Fruit fly (Drosophila melanogaster) whole organism, embryonic: Measurements from ENCODE around the gene QC.

Experiments used
- Ada2b ChIP-seq: fragments of 200-800 bp; sonication (Bioruptor generic); IDR thresholded peaks from 2 replicates; pipeline ENCODE4 v1.3.6; 2022; ENCODE audit warnings: missing biosample characterization, missing genetic modification characterization
- Blimp-1 ChIP-seq: fragments of 200-800 bp; sonication (Bioruptor generic); optimal IDR thresholded peaks from 3 replicates; lab custom pipeline; 2018; ENCODE audit warnings: missing biosample characterization, missing genetic modification characterization, mild to moderate bottlenecking, moderate library complexity, missing genetic modification reagents
- CG10654 ChIP-seq: fragments of 200-800 bp; sonication (Bioruptor generic); optimal IDR thresholded peaks from 2 replicates; lab custom pipeline; 2016; ENCODE audit warnings: missing biosample characterization, missing genetic modification characterization
- CG11695 ChIP-seq: fragments of 200-800 bp; sonication (Bioruptor generic); IDR thresholded peaks from 3 replicates; pipeline ENCODE4 v1.3.6; 2022; ENCODE audit warnings: missing biosample characterization, missing genetic modification characterization
- CG11696 ChIP-seq: fragments of 200-800 bp; sonication (Bioruptor generic); IDR thresholded peaks from 2 replicates; pipeline ENCODE4 v1.3.6; 2022; ENCODE audit warnings: missing biosample characterization, missing genetic modification characterization
- CG12769 ChIP-seq: fragments of 200-800 bp; sonication (Bioruptor generic); optimal IDR thresholded peaks from 2 replicates; lab custom pipeline; 2019; ENCODE audit warnings: missing biosample characterization, mild to moderate bottlenecking, missing genetic modification characterization, moderate library complexity
- CG13287 ChIP-seq: fragments of 200-800 bp; sonication (Bioruptor generic); IDR thresholded peaks from 2 replicates; pipeline ENCODE4 v1.3.6; 2022; ENCODE audit warnings: missing biosample characterization, missing genetic modification characterization; ENCODE audit not compliant: partially characterized antibody
- CG13894 ChIP-seq: fragments of 200-800 bp; sonication (Bioruptor generic); optimal IDR thresholded peaks from 3 replicates; lab custom pipeline; 2018; ENCODE audit warnings: missing biosample characterization, mild to moderate bottlenecking, missing genetic modification characterization, moderate library complexity
- CG15514 ChIP-seq: fragments of 200-800 bp; sonication (Bioruptor generic); optimal IDR thresholded peaks from 3 replicates; lab custom pipeline; 2017; ENCODE audit warnings: missing biosample characterization, missing genetic modification characterization, mild to moderate bottlenecking, moderate library complexity, missing genetic modification reagents
- CG16863 ChIP-seq: fragments of 200-800 bp; sonication (Bioruptor generic); optimal IDR thresholded peaks from 3 replicates; lab custom pipeline; 2016; ENCODE audit warnings: missing biosample characterization, missing genetic modification characterization
- CG17361 ChIP-seq: fragments of 200-800 bp; sonication (Bioruptor generic); IDR thresholded peaks from 3 replicates; pipeline ENCODE4 v1.3.6; 2022; ENCODE audit warnings: missing biosample characterization, missing genetic modification characterization
- CG18599 ChIP-seq: fragments of 200-800 bp; sonication (Bioruptor generic); optimal IDR thresholded peaks from 3 replicates; lab custom pipeline; 2017; ENCODE audit warnings: missing biosample characterization, missing genetic modification characterization, mild to moderate bottlenecking, moderate library complexity, missing genetic modification reagents
- CG2678 ChIP-seq: fragments of 200-800 bp; sonication (Bioruptor generic); optimal IDR thresholded peaks from 3 replicates; lab custom pipeline; 2019; ENCODE audit warnings: missing biosample characterization, mild to moderate bottlenecking, missing genetic modification characterization, moderate library complexity
- CG34422 ChIP-seq: fragments of 200-800 bp; sonication (Bioruptor generic); IDR thresholded peaks from 3 replicates; pipeline ENCODE4 v1.3.6; 2022; ENCODE audit warnings: missing biosample characterization, missing genetic modification characterization
- CG7556 ChIP-seq: fragments of 200-800 bp; sonication (Bioruptor generic); optimal IDR thresholded peaks from 2 replicates; lab custom pipeline; 2017; ENCODE audit warnings: missing biosample characterization, mild to moderate bottlenecking, missing genetic modification characterization
- CG8290 ChIP-seq, 3 experiments: fragments of 200-800 bp; sonication (Bioruptor generic); optimal IDR thresholded peaks; 2 replicates each; lab custom pipeline; 2016 to 2019; ENCODE audit warnings: missing biosample characterization in 3 of 3, missing genetic modification characterization in 3 of 3, mild to moderate bottlenecking in 2 of 3, moderate library complexity in 1 of 3
- Drgx ChIP-seq: fragments of 200-800 bp; sonication (Bioruptor generic); IDR thresholded peaks from 2 replicates; pipeline ENCODE4 v1.3.6; 2022; ENCODE audit warnings: missing biosample characterization, missing genetic modification characterization
- Fer3 ChIP-seq: fragments of 200-800 bp; sonication (Bioruptor generic); optimal IDR thresholded peaks from 2 replicates; lab custom pipeline; 2018; ENCODE audit warnings: missing biosample characterization, mild to moderate bottlenecking, missing genetic modification characterization, moderate library complexity
- Hey ChIP-seq: fragments of 200-800 bp; sonication (Bioruptor generic); optimal IDR thresholded peaks from 3 replicates; lab custom pipeline; 2018; ENCODE audit warnings: missing biosample characterization, mild to moderate bottlenecking, missing genetic modification characterization
- Hmr ChIP-seq: fragments of 200-800 bp; sonication (Bioruptor generic); optimal IDR thresholded peaks from 3 replicates; lab custom pipeline; 2017; ENCODE audit warnings: mild to moderate bottlenecking, missing biosample characterization, missing genetic modification reagents, missing genetic modification characterization
- MESR4 ChIP-seq: fragments of 200-800 bp; sonication (Bioruptor generic); optimal IDR thresholded peaks from 2 replicates; lab custom pipeline; 2018; ENCODE audit warnings: missing biosample characterization, mild to moderate bottlenecking, missing genetic modification characterization, moderate library complexity
- Poxn ChIP-seq: fragments of 200-800 bp; sonication (Bioruptor generic); IDR thresholded peaks from 2 replicates; pipeline ENCODE4 v1.3.6; 2022; ENCODE audit warnings: missing biosample characterization, missing genetic modification characterization
- Trl ChIP-seq, 3 experiments: fragments of >200 bp in 2 of 3; fragments of 200-800 bp in 1 of 3; sonication (Bioruptor generic) in 1 of 3; optimal IDR thresholded peaks; 2 replicates in 1 of 3; 3 replicates in 2 of 3; lab custom pipeline; 2016 to 2017; ENCODE audit warnings: missing biosample characterization in 1 of 3, missing genetic modification characterization in 1 of 3
- YL-1 ChIP-seq: fragments of 200-800 bp; sonication (Bioruptor generic); optimal IDR thresholded peaks from 3 replicates; lab custom pipeline; 2017; ENCODE audit warnings: missing biosample characterization, mild to moderate bottlenecking, missing genetic modification characterization
- ash1 ChIP-seq: fragments of 200-800 bp; sonication (Bioruptor generic); optimal IDR thresholded peaks from 2 replicates; lab custom pipeline; 2018; ENCODE audit warnings: missing biosample characterization, mild to moderate bottlenecking, missing genetic modification characterization
- crol ChIP-seq: fragments of 200-800 bp; sonication (Bioruptor generic); IDR thresholded peaks from 2 replicates; pipeline ENCODE4 v1.3.6; 2022; ENCODE audit warnings: missing biosample characterization, missing genetic modification characterization
- crp ChIP-seq, 2 experiments: fragments of 200-800 bp; sonication (Bioruptor generic); optimal IDR thresholded peaks; 2 replicates in 1 of 2; 3 replicates in 1 of 2; lab custom pipeline; 2017; ENCODE audit warnings: missing biosample characterization in 2 of 2, missing genetic modification characterization in 2 of 2, mild to moderate bottlenecking in 1 of 2, moderate library complexity in 1 of 2
- da ChIP-seq: fragments of 200-800 bp; sonication (Bioruptor generic); optimal IDR thresholded peaks from 2 replicates; lab custom pipeline; 2016; ENCODE audit warnings: missing biosample characterization, missing genetic modification characterization
- danr ChIP-seq: fragments of 200-800 bp; sonication (Bioruptor generic); IDR thresholded peaks from 2 replicates; pipeline ENCODE4 v1.3.6; 2022; ENCODE audit warnings: missing biosample characterization, missing genetic modification characterization
- dmrt99B ChIP-seq: fragments of 200-800 bp; sonication (Bioruptor generic); optimal IDR thresholded peaks from 2 replicates; lab custom pipeline; 2018; ENCODE audit warnings: missing biosample characterization, mild to moderate bottlenecking, missing genetic modification characterization, moderate library complexity
- emc ChIP-seq: fragments of 200-800 bp; sonication (Bioruptor generic); optimal IDR thresholded peaks from 2 replicates; lab custom pipeline; 2016; ENCODE audit warnings: missing biosample characterization, missing genetic modification characterization
- ems ChIP-seq: fragments of 200-800 bp; sonication (Bioruptor generic); optimal IDR thresholded peaks from 3 replicates; lab custom pipeline; 2016; ENCODE audit warnings: missing biosample characterization, missing genetic modification characterization
- ewg ChIP-seq: fragments of 200-800 bp; sonication (Bioruptor generic); optimal IDR thresholded peaks from 3 replicates; lab custom pipeline; 2017; ENCODE audit warnings: mild to moderate bottlenecking, missing biosample characterization, missing genetic modification reagents, missing genetic modification characterization
- fru ChIP-seq: fragments of >200 bp; optimal IDR thresholded peaks from 2 replicates; lab custom pipeline; 2017
- grn ChIP-seq: fragments of 200-800 bp; sonication (Bioruptor generic); optimal IDR thresholded peaks from 3 replicates; lab custom pipeline; 2017; ENCODE audit warnings: missing biosample characterization, missing genetic modification characterization
- hkb ChIP-seq, 2 experiments: fragments of 200-800 bp in 1 of 2; fragments of >200 bp in 1 of 2; sonication (Bioruptor generic) in 1 of 2; IDR thresholded peaks in 1 of 2; optimal IDR thresholded peaks in 1 of 2; 2 replicates each; pipeline versions ENCODE4 v1.3.6 to Lab custom; 2017 to 2022; ENCODE audit warnings: missing biosample characterization in 1 of 2, missing genetic modification characterization in 1 of 2
- knrl ChIP-seq: fragments of 200-800 bp; sonication (Bioruptor generic); IDR thresholded peaks from 3 replicates; pipeline ENCODE4 v1.3.6; 2022; ENCODE audit warnings: missing biosample characterization, missing genetic modification characterization; ENCODE audit not compliant: partially characterized antibody
- mam ChIP-seq: fragments of 200-800 bp; sonication (Bioruptor generic); optimal IDR thresholded peaks from 3 replicates; lab custom pipeline; 2016; ENCODE audit warnings: missing biosample characterization, missing genetic modification characterization
- nau ChIP-seq: fragments of 200-800 bp; sonication (Bioruptor generic); optimal IDR thresholded peaks from 3 replicates; lab custom pipeline; 2017; ENCODE audit warnings: missing biosample characterization, mild to moderate bottlenecking, missing genetic modification characterization, missing genetic modification reagents
- pita ChIP-seq: fragments of 200-800 bp; sonication (Bioruptor generic); optimal IDR thresholded peaks from 2 replicates; lab custom pipeline; 2017; ENCODE audit warnings: missing biosample characterization, mild to moderate bottlenecking, missing genetic modification characterization
- psq ChIP-seq: fragments of 200-800 bp; sonication (Bioruptor generic); optimal IDR thresholded peaks from 2 replicates; lab custom pipeline; 2017; ENCODE audit warnings: missing biosample characterization, missing genetic modification characterization
- pum ChIP-seq: fragments of 200-800 bp; sonication (Bioruptor generic); optimal IDR thresholded peaks from 2 replicates; lab custom pipeline; 2016; ENCODE audit warnings: missing biosample characterization, missing genetic modification characterization
- run ChIP-seq: fragments of 200-800 bp; sonication (Bioruptor generic); optimal IDR thresholded peaks from 3 replicates; lab custom pipeline; 2018; ENCODE audit warnings: missing biosample characterization, mild to moderate bottlenecking, missing genetic modification characterization
- sc ChIP-seq, 3 experiments: fragments of >200 bp in 2 of 3; fragments of 200-800 bp in 1 of 3; sonication (Bioruptor generic) in 1 of 3; optimal IDR thresholded peaks; 2 replicates in 2 of 3; 3 replicates in 1 of 3; lab custom pipeline; 2017; ENCODE audit warnings: mild to moderate bottlenecking in 1 of 3, missing biosample characterization in 1 of 3, missing genetic modification characterization in 1 of 3, missing genetic modification reagents in 1 of 3
- tx ChIP-seq: fragments of 200-800 bp; sonication (Bioruptor generic); optimal IDR thresholded peaks from 2 replicates; lab custom pipeline; 2016; ENCODE audit warnings: missing biosample characterization, missing genetic modification characterization
- unc-4 ChIP-seq: fragments of 200-800 bp; sonication (Bioruptor generic); IDR thresholded peaks from 2 replicates; pipeline ENCODE4 v1.3.6; 2022; ENCODE audit warnings: missing biosample characterization, missing genetic modification characterization; ENCODE audit not compliant: partially characterized antibody

Gene QC

DNA sequence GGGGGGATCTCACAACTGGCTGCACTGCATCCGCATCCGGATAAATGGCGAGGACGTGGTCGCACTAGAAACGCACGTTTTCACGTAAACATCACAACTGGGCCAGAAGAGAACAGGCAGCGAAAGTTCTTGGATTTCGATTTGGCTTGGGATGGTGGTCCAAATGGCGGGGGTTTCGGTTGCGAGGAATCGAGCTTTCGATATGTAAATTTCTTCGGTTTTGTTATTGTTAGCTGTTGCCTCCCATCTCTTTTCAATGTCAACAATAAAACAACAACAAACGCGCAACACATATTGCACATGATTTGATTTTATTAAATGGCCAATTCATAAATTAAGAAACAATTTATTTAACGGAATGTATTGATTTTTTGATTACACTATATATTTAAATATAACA, 19.0 kb upstream of the QC start, which contains the start of gene PXo:
PXo (minus strand) TSS at position 101 of the 400 bp plus-strand sequence.
- TF ChIP-seq pum (GFP tag; lab: Kevin White, UChicago), result no peak
- no peak for TF ChIP-seq ash1 (GFP tag; lab: Kevin White, UChicago)
- TF ChIP-seq Trl (optimal IDR thresholded peaks at IDR 0.05; lab: Kevin White, UChicago), result no peak
- TF ChIP-seq Trl (GFP tag; optimal IDR thresholded peaks at IDR 0.05; lab: Kevin White, UChicago), result no peak
- TF ChIP-seq ems (GFP tag; lab: Kevin White, UChicago), result no peak
- TF ChIP-seq dmrt99B, result no peak
- TF ChIP-seq crol, result peak; percentile 67
- TF ChIP-seq CG10654 (GFP tag; lab: Kevin White, UChicago), result no peak
- no peak for TF ChIP-seq tx
- TF ChIP-seq grn (GFP tag; lab: Kevin White, UChicago), result no peak
- no peak for TF ChIP-seq Poxn (GFP tag; lab: Robert Waterston, UW)
- TF ChIP-seq da (GFP tag; lab: Kevin White, UChicago), result no peak
- TF ChIP-seq MESR4 (GFP tag; lab: Kevin White, UChicago), result peak; percentile 1
- TF ChIP-seq CG18599 (GFP tag; lab: Kevin White, UChicago), result no peak
- no peak for TF ChIP-seq pita (GFP tag; lab: Kevin White, UChicago)
- no peak for TF ChIP-seq danr (GFP tag; lab: Robert Waterston, UW)
- TF ChIP-seq crp (GFP tag; optimal IDR thresholded peaks at IDR 0.05; lab: Kevin White, UChicago), result peak in 1 of 2 experiments; percentile 31
- TF ChIP-seq CG7556 (GFP tag; lab: Kevin White, UChicago), result no peak
- TF ChIP-seq CG8290 (GFP tag; optimal IDR thresholded peaks at IDR 0.05; lab: Kevin White, UChicago), result no peak
- no peak for TF ChIP-seq CG8290 (tag; optimal IDR thresholded peaks at IDR 0.05; lab: Kevin White, UChicago)
- TF ChIP-seq CG2678 (tag; lab: Kevin White, UChicago), result no peak
- TF ChIP-seq sc (optimal IDR thresholded peaks at IDR 0.05; lab: Kevin White, UChicago), result no peak
- TF ChIP-seq sc (GFP tag; optimal IDR thresholded peaks at IDR 0.05; lab: Kevin White, UChicago), result no peak
- TF ChIP-seq emc (GFP tag; lab: Kevin White, UChicago), result no peak
- no peak for TF ChIP-seq CG16863 (GFP tag; lab: Kevin White, UChicago)
- peak; percentile 10 for TF ChIP-seq CG12769 (tag; lab: Kevin White, UChicago)
- TF ChIP-seq CG15514 (GFP tag; lab: Kevin White, UChicago), result no peak
- no peak for TF ChIP-seq Drgx
- TF ChIP-seq, all 482 proteins: peak for 4

DNA sequence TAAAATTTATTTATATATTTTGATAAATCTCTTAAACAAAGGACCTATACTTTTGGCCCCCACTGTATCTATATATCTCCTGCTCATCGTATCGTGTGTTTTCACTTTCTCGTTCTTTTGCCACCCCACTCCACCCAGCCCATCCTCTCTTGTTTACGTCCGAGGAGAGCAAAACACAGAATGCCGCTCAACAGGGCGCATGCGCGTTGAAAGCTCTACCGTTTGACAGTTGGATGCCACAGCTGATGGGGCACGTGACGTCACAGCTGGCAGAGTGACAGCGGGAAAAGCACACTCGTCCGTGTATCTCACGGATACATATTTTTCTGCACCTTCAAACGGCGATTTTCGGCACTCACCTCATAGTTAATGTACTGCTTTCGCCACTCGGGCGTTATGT, 18.5 kb upstream of the QC start:
- no peak for TF ChIP-seq nau (GFP tag; lab: Kevin White, UChicago)
- peak in 1 of 2 experiments; percentile 71 for TF ChIP-seq crp (GFP tag; optimal IDR thresholded peaks at IDR 0.05; lab: Kevin White, UChicago)
- TF ChIP-seq CG17361 (GFP tag; lab: Robert Waterston, UW), result no peak
- TF ChIP-seq unc-4 (GFP tag; lab: Robert Waterston, UW), result 0 out of 2 replicates have a peak, but pooled peaks have one; percentile 34
- no peak for TF ChIP-seq hkb (optimal IDR thresholded peaks at IDR 0.05; lab: Kevin White, UChicago)
- TF ChIP-seq hkb (GFP tag; IDR thresholded peaks at IDR 0.05; lab: Robert Waterston, UW), result peak; percentile 42; the same call in 1 of the 2 replicates
- TF ChIP-seq CG34422, result peak; percentile 37; the same call in 1 of the 3 replicates
- peak in 1 of 2 experiments; percentile 17 for TF ChIP-seq Trl (optimal IDR thresholded peaks at IDR 0.05; lab: Kevin White, UChicago)
- no peak for TF ChIP-seq Trl (GFP tag; optimal IDR thresholded peaks at IDR 0.05; lab: Kevin White, UChicago)
- no peak for TF ChIP-seq CG13894 (tag; lab: Kevin White, UChicago)
- no peak for TF ChIP-seq Ada2b (GFP tag; lab: Robert Waterston, UW)
- TF ChIP-seq Fer3 (tag; lab: Kevin White, UChicago), result no peak
- TF ChIP-seq Hey (tag; lab: Kevin White, UChicago), result no peak
- peak; percentile 14 for TF ChIP-seq Hmr (GFP tag; lab: Kevin White, UChicago)
- TF ChIP-seq CG11695, result 0 out of 3 replicates have a peak, but pooled peaks have one; percentile 34
- peak; percentile 35 for TF ChIP-seq YL-1 (GFP tag; lab: Kevin White, UChicago)
- peak; percentile 22 for TF ChIP-seq Blimp-1 (GFP tag; lab: Kevin White, UChicago)
- TF ChIP-seq run (tag; lab: Kevin White, UChicago), result no peak
- TF ChIP-seq psq, result peak; percentile 64
- TF ChIP-seq fru (lab: Kevin White, UChicago), result no peak
- no peak for TF ChIP-seq mam (GFP tag; lab: Kevin White, UChicago)
- TF ChIP-seq knrl (GFP tag; lab: Robert Waterston, UW), result peak; percentile 23; the same call in 1 of the 3 replicates
- TF ChIP-seq CG8290 (GFP tag; optimal IDR thresholded peaks at IDR 0.05; lab: Kevin White, UChicago), result no peak
- TF ChIP-seq CG8290 (tag; optimal IDR thresholded peaks at IDR 0.05; lab: Kevin White, UChicago), result peak in 1 of 2 experiments; percentile 5
- TF ChIP-seq ewg, result peak; percentile 86
- peak; percentile 47 for TF ChIP-seq CG11696 (GFP tag; lab: Robert Waterston, UW)
- peak; percentile 39; the same call in 1 of the 2 replicates for TF ChIP-seq CG13287 (GFP tag; lab: Robert Waterston, UW)
